Worm (Caenorhabditis elegans): ENCODE data around the gene lin-23.

Gene lin-23

DNA sequence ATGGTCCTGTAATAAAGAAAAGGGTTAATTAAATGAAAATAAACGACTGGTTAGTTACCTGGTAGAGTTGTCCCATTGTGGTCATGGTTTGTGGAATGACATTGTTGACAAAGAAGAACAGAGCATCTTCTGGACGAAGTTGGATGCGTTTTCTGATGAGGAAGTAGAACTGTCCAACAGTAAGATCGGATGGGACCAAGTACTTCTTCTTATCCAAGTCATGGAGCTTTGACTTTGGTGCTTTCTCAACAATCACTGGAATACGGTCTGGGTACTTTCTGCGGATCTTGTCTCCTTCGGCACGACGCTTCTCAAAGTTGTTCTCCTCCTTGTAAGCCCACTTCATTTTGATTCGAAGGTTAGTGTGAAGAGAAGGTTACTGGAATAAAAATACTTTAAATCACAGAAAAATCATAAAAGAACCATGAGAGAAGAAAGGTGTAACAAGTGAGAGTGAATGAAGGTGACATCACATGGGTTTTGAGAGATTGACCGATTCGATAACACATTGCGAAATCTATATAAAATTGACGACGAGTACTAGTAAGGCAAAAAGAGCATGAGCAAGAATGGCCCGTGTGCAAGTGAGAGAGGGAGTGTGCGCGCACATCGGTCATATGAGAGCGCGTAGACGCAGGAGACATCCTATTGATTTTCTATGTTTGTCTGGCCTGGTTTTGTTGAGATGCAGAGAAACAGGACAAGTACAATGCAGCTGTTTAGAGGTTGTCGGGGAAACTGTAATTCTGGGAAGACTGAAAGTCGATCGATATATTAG is 23.6 kb upstream of the lin-23 start, which contains the start of gene lgg-1 (continued):
- peak; percentile 89 for TF ChIP-seq zfp-3 (GFP tag; conservative IDR thresholded peaks at IDR 0.05)
- TF ChIP-seq madf-9 (GFP tag; conservative IDR thresholded peaks at IDR 0.05) = peak; percentile 2; the same call in 1 of the 2 replicates

- peak; percentile 45 for TF ChIP-seq cey-2 (tag; optimal IDR thresholded peaks at IDR 0.05; ENCODE audit: borderline replicate concordance, insufficient read depth)
- peak; percentile 39 to 42 for TF ChIP-seq daf-16 (GFP tag; optimal IDR thresholded peaks at IDR 0.05)
- peak; percentile 88 for TF ChIP-seq daf-16 (tag; optimal IDR thresholded peaks at IDR 0.05)
- no peak for TF ChIP-seq lim-7 (GFP tag; IDR thresholded peaks at IDR 0.05)
- no peak for TF ChIP-seq daf-12 (tag; optimal IDR thresholded peaks at IDR 0.05)
- TF ChIP-seq mxl-2 (GFP tag; conservative IDR thresholded peaks at IDR 0.05) = 0 out of 2 replicates have a peak, but pooled peaks have one; percentile 47
- TF ChIP-seq lin-29 (GFP tag; IDR thresholded peaks at IDR 0.05) = no peak
- TF ChIP-seq nhr-42 (GFP tag; IDR thresholded peaks at IDR 0.05) = no peak
- peak; percentile 64 for TF ChIP-seq jun-1 (tag; optimal IDR thresholded peaks at IDR 0.05)
- no peak for TF ChIP-seq lir-3 (tag; optimal IDR thresholded peaks at IDR 0.05)
- TF ChIP-seq tag-97 (GFP tag; IDR thresholded peaks at IDR 0.05) = no peak
- peak; percentile 81 for TF ChIP-seq nhr-102 (tag; optimal IDR thresholded peaks at IDR 0.05)
- peak; percentile 100 for TF ChIP-seq hlh-30 (tag; optimal IDR thresholded peaks at IDR 0.05; ENCODE audit: insufficient read depth)
- no peak for TF ChIP-seq fos-1 (tag; optimal IDR thresholded peaks at IDR 0.05)
- peak; percentile 70; the same call in 1 of the 2 replicates for TF ChIP-seq pha-4 (GFP tag; IDR thresholded peaks at IDR 0.05)
- peak; percentile 88 for TF ChIP-seq pha-4 (tag; optimal IDR thresholded peaks at IDR 0.05)
- TF ChIP-seq ceh-32 (tag; optimal IDR thresholded peaks at IDR 0.05; ENCODE audit: poor library complexity) = no peak
- TF ChIP-seq F10B5.3 (tag; optimal IDR thresholded peaks at IDR 0.05) = no peak
- TF ChIP-seq dmd-6 (GFP tag; IDR thresholded peaks at IDR 0.05) = peak; percentile 92
- no peak for TF ChIP-seq lin-15B (tag; optimal IDR thresholded peaks at IDR 0.05)
- TF ChIP-seq zip-2 (tag; optimal IDR thresholded peaks at IDR 0.05) = peak; percentile 26
- TF ChIP-seq aly-2 (tag; optimal IDR thresholded peaks at IDR 0.05) = no peak
- peak; percentile 98 for TF ChIP-seq hlh-11 (tag; optimal IDR thresholded peaks at IDR 0.05)
- TF ChIP-seq attf-4 (tag; optimal IDR thresholded peaks at IDR 0.05) = peak; percentile 32
- no peak for TF ChIP-seq daf-8 (GFP tag; IDR thresholded peaks at IDR 0.05)
- TF ChIP-seq ceh-82 (tag; optimal IDR thresholded peaks at IDR 0.05) = no peak
- TF ChIP-seq fkh-10 (GFP tag; optimal IDR thresholded peaks at IDR 0.05) = no peak
- TF ChIP-seq nhr-237 (tag; optimal IDR thresholded peaks at IDR 0.05) = no peak
- no peak for TF ChIP-seq F44E2.7 (GFP tag; IDR thresholded peaks at IDR 0.05)
- TF ChIP-seq duxl-1 (tag; optimal IDR thresholded peaks at IDR 0.05; ENCODE audit: poor library complexity) = peak; percentile 77
- TF ChIP-seq lin-1 (GFP tag; IDR thresholded peaks at IDR 0.05) = peak; percentile 65; the same call in 1 of the 2 replicates
- TF ChIP-seq dmd-9 (GFP tag; IDR thresholded peaks at IDR 0.05) = no peak
- TF ChIP-seq spr-1 (tag; optimal IDR thresholded peaks at IDR 0.05) = peak; percentile 58
- TF ChIP-seq lin-38 (GFP tag; IDR thresholded peaks at IDR 0.05) = peak; percentile 74
- TF ChIP-seq mxl-3 (GFP tag; optimal IDR thresholded peaks at IDR 0.05) = peak; percentile 97
- peak; percentile 89 for TF ChIP-seq mep-1 (tag; optimal IDR thresholded peaks at IDR 0.05)
- peak; percentile 54 for TF ChIP-seq F37D6.2 (tag; optimal IDR thresholded peaks at IDR 0.05)
- no peak for TF ChIP-seq zag-1 (tag; optimal IDR thresholded peaks at IDR 0.05)
- TF ChIP-seq zip-11 (GFP tag; IDR thresholded peaks at IDR 0.05) = no peak
- peak; percentile 84 for TF ChIP-seq nhr-10 (tag; optimal IDR thresholded peaks at IDR 0.05)
- peak in 1 of 2 experiments; percentile 74 for TF ChIP-seq hif-1 (tag; optimal IDR thresholded peaks at IDR 0.05)
- no peak for TF ChIP-seq unc-130 (GFP tag; optimal IDR thresholded peaks at IDR 0.05)
- peak; percentile 79 for TF ChIP-seq nhr-48 (tag; optimal IDR thresholded peaks at IDR 0.05)
- TF ChIP-seq unc-39 (tag; optimal IDR thresholded peaks at IDR 0.05) = no peak
- peak; percentile 8 for TF ChIP-seq pqm-1 (tag; optimal IDR thresholded peaks at IDR 0.05)
- TF ChIP-seq nhr-25 (tag; optimal IDR thresholded peaks at IDR 0.05; ENCODE audit: borderline replicate concordance, insufficient read depth) = peak; percentile 74
Measured at ce11 chrII:6348360-6348759, 22.7 kb upstream of the lin-23 start.

Data from whole organism, L4 larva.